Worm (Caenorhabditis elegans): ENCODE data around the gene col-167.

ce11 chrX:6353763-6354162, 30.5 kb downstream of the col-167 start:
- TF ChIP-seq blmp-1 (tag; optimal IDR thresholded peaks at IDR 0.05; ENCODE audit: insufficient read depth) (no peak), lsy-2 (tag; optimal IDR thresholded peaks at IDR 0.05) (no peak), snpc-4 (tag; optimal IDR thresholded peaks at IDR 0.05) (no peak), unc-62 (GFP tag; optimal IDR thresholded peaks at IDR 0.05) (no peak)
